Fruit fly (Drosophila melanogaster) whole organism, embryonic: ENCODE measurements around the gene DPCoAC.

ENCODE experiments used
- BEAF-32 ChIP-seq: fragments of 200-800 bp; sonication (Bioruptor generic); optimal IDR thresholded peaks from 3 replicates; lab custom pipeline; 2017; ENCODE audit warnings: missing biosample characterization, missing genetic modification characterization, mild to moderate bottlenecking, moderate library complexity, missing genetic modification reagents
- CG10274 ChIP-seq: fragments of 200-800 bp; sonication (Bioruptor generic); optimal IDR thresholded peaks from 3 replicates; lab custom pipeline; 2017; ENCODE audit warnings: missing biosample characterization, mild to moderate bottlenecking, missing genetic modification characterization
- CG11247 ChIP-seq: fragments of 200-800 bp; sonication (Bioruptor generic); IDR thresholded peaks from 2 replicates; pipeline ENCODE4 v1.3.6; 2022; ENCODE audit warnings: missing biosample characterization, missing genetic modification characterization
- CG11398 ChIP-seq: fragments of 200-800 bp; sonication (Bioruptor generic); optimal IDR thresholded peaks from 2 replicates; lab custom pipeline; 2016; ENCODE audit warnings: missing biosample characterization, missing genetic modification characterization
- CG12071 ChIP-seq: fragments of 200-800 bp; sonication (Bioruptor generic); optimal IDR thresholded peaks from 3 replicates; lab custom pipeline; 2018; ENCODE audit warnings: missing biosample characterization, mild to moderate bottlenecking, missing genetic modification characterization
- CG1233 ChIP-seq: fragments of 200-800 bp; sonication (Bioruptor generic); optimal IDR thresholded peaks from 4 replicates; lab custom pipeline; 2018; ENCODE audit warnings: missing biosample characterization, mild to moderate bottlenecking, missing genetic modification characterization
- CG14667 ChIP-seq: fragments of 200-800 bp; sonication (Bioruptor generic); IDR thresholded peaks from 2 replicates; pipeline ENCODE4 v1.3.6; 2022; ENCODE audit warnings: missing biosample characterization, missing genetic modification characterization
- CG1603 ChIP-seq: fragments of 200-800 bp; sonication (Bioruptor generic); optimal IDR thresholded peaks from 2 replicates; lab custom pipeline; 2019; ENCODE audit warnings: missing biosample characterization, mild to moderate bottlenecking, missing genetic modification characterization, moderate library complexity
- CG2116 ChIP-seq: fragments of 200-800 bp; sonication (Bioruptor generic); optimal IDR thresholded peaks from 3 replicates; lab custom pipeline; 2018; ENCODE audit warnings: missing biosample characterization, mild to moderate bottlenecking, missing genetic modification characterization
- CG2678 ChIP-seq: fragments of 200-800 bp; sonication (Bioruptor generic); optimal IDR thresholded peaks from 3 replicates; lab custom pipeline; 2019; ENCODE audit warnings: missing biosample characterization, mild to moderate bottlenecking, missing genetic modification characterization, moderate library complexity
- CG2712 ChIP-seq: fragments of 200-800 bp; optimal IDR thresholded peaks from 3 replicates; lab custom pipeline; 2019; ENCODE audit warnings: missing biosample characterization, mild to moderate bottlenecking, missing genetic modification characterization, moderate library complexity
- CG2875 ChIP-seq: fragments of 200-800 bp; sonication (Bioruptor generic); optimal IDR thresholded peaks from 2 replicates; lab custom pipeline; 2017; ENCODE audit warnings: missing biosample characterization, mild to moderate bottlenecking, missing genetic modification characterization, missing genetic modification reagents
- CG32767 ChIP-seq: fragments of 200-800 bp; sonication (Bioruptor generic); IDR thresholded peaks from 2 replicates; pipeline ENCODE4 v1.3.6; 2022; ENCODE audit warnings: missing biosample characterization, missing genetic modification characterization
- CG3281 ChIP-seq: fragments of 200-800 bp; sonication (Bioruptor generic); optimal IDR thresholded peaks from 3 replicates; lab custom pipeline; 2017; ENCODE audit warnings: missing biosample characterization, mild to moderate bottlenecking, missing genetic modification characterization
- CG33213 ChIP-seq: fragments of 200-800 bp; sonication (Bioruptor generic); optimal IDR thresholded peaks from 3 replicates; lab custom pipeline; 2016; ENCODE audit warnings: missing biosample characterization, missing genetic modification characterization
- CG6175 ChIP-seq: fragments of 200-800 bp; sonication (Bioruptor generic); IDR thresholded peaks from 3 replicates; pipeline ENCODE4 v1.3.6; 2022; ENCODE audit warnings: missing biosample characterization, missing genetic modification characterization
- CG6254 ChIP-seq: fragments of 200-800 bp; sonication (Bioruptor generic); optimal IDR thresholded peaks from 3 replicates; lab custom pipeline; 2017; ENCODE audit warnings: mild to moderate bottlenecking, missing biosample characterization, missing genetic modification reagents, missing genetic modification characterization
- CG6765 ChIP-seq: fragments of 200-800 bp; sonication (Bioruptor generic); optimal IDR thresholded peaks from 3 replicates; lab custom pipeline; 2017; ENCODE audit warnings: missing biosample characterization, mild to moderate bottlenecking, missing genetic modification characterization
- CG7556 ChIP-seq: fragments of 200-800 bp; sonication (Bioruptor generic); optimal IDR thresholded peaks from 2 replicates; lab custom pipeline; 2017; ENCODE audit warnings: missing biosample characterization, mild to moderate bottlenecking, missing genetic modification characterization
- CG7928 ChIP-seq: fragments of 200-800 bp; sonication (Bioruptor generic); optimal IDR thresholded peaks from 2 replicates; lab custom pipeline; 2017; ENCODE audit warnings: missing biosample characterization, mild to moderate bottlenecking, missing genetic modification characterization
- Chrac-16 ChIP-seq: fragments of 200-800 bp; sonication (Bioruptor generic); optimal IDR thresholded peaks from 3 replicates; lab custom pipeline; 2016; ENCODE audit warnings: missing biosample characterization, missing genetic modification characterization
- Dad ChIP-seq: fragments of 200-800 bp; sonication (Bioruptor generic); optimal IDR thresholded peaks from 3 replicates; lab custom pipeline; 2016; ENCODE audit warnings: missing biosample characterization, missing genetic modification characterization
- Dfd ChIP-seq, 2 experiments: fragments of >200 bp; optimal IDR thresholded peaks; 2 replicates each; lab custom pipeline; 2017; ENCODE audit warnings: missing biosample characterization in 2 of 2, missing genetic modification characterization in 2 of 2
- Dref ChIP-seq: fragments of 200-800 bp; sonication (Bioruptor generic); IDR thresholded peaks from 2 replicates; pipeline ENCODE4 v1.3.6; 2022; ENCODE audit warnings: missing biosample characterization, missing genetic modification characterization
- Elba2 ChIP-seq: fragments of 200-800 bp; sonication (Bioruptor generic); optimal IDR thresholded peaks from 3 replicates; lab custom pipeline; 2016; ENCODE audit warnings: missing biosample characterization, missing genetic modification characterization
- Fer1 ChIP-seq: fragments of 200-800 bp; sonication (Bioruptor generic); optimal IDR thresholded peaks from 2 replicates; lab custom pipeline; 2017; ENCODE audit warnings: missing biosample characterization, mild to moderate bottlenecking, missing genetic modification characterization
- Fer2 ChIP-seq: fragments of 200-800 bp; sonication (Bioruptor generic); optimal IDR thresholded peaks from 2 replicates; lab custom pipeline; 2018; ENCODE audit warnings: missing biosample characterization, mild to moderate bottlenecking, missing genetic modification characterization, moderate library complexity
- Nf-YB ChIP-seq: fragments of 200-800 bp; sonication (Bioruptor generic); optimal IDR thresholded peaks from 3 replicates; lab custom pipeline; 2019; ENCODE audit warnings: missing biosample characterization, mild to moderate bottlenecking, missing genetic modification characterization, moderate library complexity
- Nf-YC ChIP-seq: fragments of 200-800 bp; optimal IDR thresholded peaks from 3 replicates; lab custom pipeline; 2019; ENCODE audit warnings: missing biosample characterization, mild to moderate bottlenecking, missing genetic modification characterization, moderate library complexity
- NfI ChIP-seq: fragments of 200-800 bp; sonication (Bioruptor generic); optimal IDR thresholded peaks from 3 replicates; lab custom pipeline; 2018; ENCODE audit warnings: missing biosample characterization, mild to moderate bottlenecking, missing genetic modification characterization, moderate library complexity
- Pdp1 ChIP-seq, 2 experiments: fragments of 200-800 bp; sonication (Bioruptor generic); optimal IDR thresholded peaks; 3 replicates each; lab custom pipeline; 2016; ENCODE audit warnings: missing biosample characterization in 2 of 2, missing genetic modification characterization in 2 of 2, mild to moderate bottlenecking in 1 of 2, moderate library complexity in 1 of 2
- Poxn ChIP-seq: fragments of 200-800 bp; sonication (Bioruptor generic); IDR thresholded peaks from 2 replicates; pipeline ENCODE4 v1.3.6; 2022; ENCODE audit warnings: missing biosample characterization, missing genetic modification characterization
- Rfx ChIP-seq: fragments of 200-800 bp; sonication (Bioruptor generic); IDR thresholded peaks from 2 replicates; pipeline ENCODE4 v1.3.6; 2022; ENCODE audit warnings: missing biosample characterization, missing genetic modification characterization
- TFAM ChIP-seq: fragments of 200-800 bp; sonication (Bioruptor generic); optimal IDR thresholded peaks from 2 replicates; lab custom pipeline; 2017; ENCODE audit warnings: missing biosample characterization, missing genetic modification characterization, inconsistent platforms
- cg ChIP-seq: fragments of 200-800 bp; sonication (Bioruptor generic); optimal IDR thresholded peaks from 3 replicates; lab custom pipeline; 2019; ENCODE audit warnings: missing biosample characterization, mild to moderate bottlenecking, missing genetic modification characterization, moderate library complexity
- chif ChIP-seq, 2 experiments: fragments of 200-800 bp; sonication (Bioruptor generic); optimal IDR thresholded peaks; 3 replicates each; lab custom pipeline; 2016; ENCODE audit warnings: missing biosample characterization in 2 of 2, missing genetic modification characterization in 2 of 2
- danr ChIP-seq: fragments of 200-800 bp; sonication (Bioruptor generic); IDR thresholded peaks from 2 replicates; pipeline ENCODE4 v1.3.6; 2022; ENCODE audit warnings: missing biosample characterization, missing genetic modification characterization
- dm ChIP-seq: fragments of 200-800 bp; sonication (Bioruptor generic); optimal IDR thresholded peaks from 3 replicates; lab custom pipeline; 2016; ENCODE audit warnings: missing biosample characterization, missing genetic modification characterization
- ftz-f1 ChIP-seq: fragments of 200-800 bp; sonication (Bioruptor generic); optimal IDR thresholded peaks from 2 replicates; lab custom pipeline; 2016; ENCODE audit warnings: missing biosample characterization, missing genetic modification characterization
- gro ChIP-seq: fragments of 200-800 bp; sonication (Bioruptor generic); optimal IDR thresholded peaks from 2 replicates; lab custom pipeline; 2016; ENCODE audit warnings: missing biosample characterization, missing genetic modification characterization
- gsb ChIP-seq: fragments of 200-800 bp; sonication (Bioruptor generic); IDR thresholded peaks from 2 replicates; pipeline ENCODE4 v1.3.6; 2022; ENCODE audit warnings: missing biosample characterization, missing genetic modification characterization
- ham ChIP-seq: fragments of 200-800 bp; sonication (Bioruptor generic); IDR thresholded peaks from 2 replicates; pipeline ENCODE4 v1.3.6; 2022; ENCODE audit warnings: missing biosample characterization, missing genetic modification characterization
- kay ChIP-seq: fragments of 200-800 bp; sonication (Bioruptor generic); optimal IDR thresholded peaks from 2 replicates; lab custom pipeline; 2016; ENCODE audit warnings: missing biosample characterization, missing genetic modification characterization
- mirr ChIP-seq: fragments of 200-800 bp; sonication (Bioruptor generic); optimal IDR thresholded peaks from 3 replicates; lab custom pipeline; 2018; ENCODE audit warnings: missing biosample characterization, mild to moderate bottlenecking, missing genetic modification characterization
- org-1 ChIP-seq: fragments of 200-800 bp; sonication (Bioruptor generic); optimal IDR thresholded peaks from 2 replicates; lab custom pipeline; 2017; ENCODE audit warnings: missing biosample characterization, missing genetic modification characterization
- ro ChIP-seq: fragments of 200-800 bp; sonication (Bioruptor generic); IDR thresholded peaks from 2 replicates; pipeline ENCODE4 v1.3.6; 2022; ENCODE audit warnings: missing biosample characterization, missing genetic modification characterization
- run ChIP-seq: fragments of 200-800 bp; sonication (Bioruptor generic); optimal IDR thresholded peaks from 3 replicates; lab custom pipeline; 2018; ENCODE audit warnings: missing biosample characterization, mild to moderate bottlenecking, missing genetic modification characterization

DPCoAC gene

dm6 chr3R:20550632-20551486, 6.6 kb downstream of the DPCoAC start (continued):
- peak; percentile 74 for TF ChIP-seq NfI (GFP tag; lab: Kevin White, UChicago)
- TF ChIP-seq CG3281 (GFP tag; lab: Kevin White, UChicago) = peak; percentile 75
- TF ChIP-seq CG2712 (tag; lab: Kevin White, UChicago) = peak; percentile 40
- no peak for TF ChIP-seq CG6175 (GFP tag; lab: Robert Waterston, UW)
- TF ChIP-seq cg (GFP tag; lab: Kevin White, UChicago) = peak; percentile 94
- TF ChIP-seq CG2875 (GFP tag; lab: Kevin White, UChicago) = peak; percentile 90
- peak; percentile 77 for TF ChIP-seq CG6765 (GFP tag; lab: Kevin White, UChicago)
- peak; percentile 92 for TF ChIP-seq CG1233 (GFP tag; lab: Kevin White, UChicago)
- no peak for TF ChIP-seq Dfd (GFP tag; optimal IDR thresholded peaks at IDR 0.05; lab: Kevin White, UChicago)
- peak; percentile 65 for TF ChIP-seq Nf-YB
- TF ChIP-seq kay (GFP tag; lab: Kevin White, UChicago) = no peak
- TF ChIP-seq Chrac-16 (GFP tag; lab: Kevin White, UChicago) = no peak
- TF ChIP-seq TFAM = peak; percentile 55
- TF ChIP-seq CG7928 (GFP tag; lab: Kevin White, UChicago) = peak; percentile 49
- TF ChIP-seq Elba2 (GFP tag; lab: Kevin White, UChicago) = no peak
- no peak for TF ChIP-seq Poxn
- peak; percentile 68 for TF ChIP-seq CG2678
- peak; percentile 42 for TF ChIP-seq Rfx (GFP tag; lab: Robert Waterston, UW)
- peak; percentile 36; the same call in 1 of the 2 replicates for TF ChIP-seq gsb (GFP tag; lab: Robert Waterston, UW)
- TF ChIP-seq Fer1 (GFP tag; lab: Kevin White, UChicago) = peak; percentile 91
- TF ChIP-seq Pdp1 (GFP tag; optimal IDR thresholded peaks at IDR 0.05; lab: Kevin White, UChicago) = peak; percentile 23 to 79
- peak; percentile 46 for TF ChIP-seq CG33213
- TF ChIP-seq Nf-YC (tag; lab: Kevin White, UChicago) = no peak
- TF ChIP-seq dm (GFP tag; lab: Kevin White, UChicago) = peak; percentile 53
- TF ChIP-seq CG6254 (GFP tag; lab: Kevin White, UChicago) = peak; percentile 69
- peak; percentile 27 for TF ChIP-seq ftz-f1 (GFP tag; lab: Kevin White, UChicago)
- TF ChIP-seq BEAF-32 (GFP tag; lab: Kevin White, UChicago) = peak; percentile 95
- peak; percentile 68 for TF ChIP-seq gro (GFP tag; lab: Kevin White, UChicago)
- TF ChIP-seq ro (GFP tag; lab: Robert Waterston, UW) = no peak

DNA sequence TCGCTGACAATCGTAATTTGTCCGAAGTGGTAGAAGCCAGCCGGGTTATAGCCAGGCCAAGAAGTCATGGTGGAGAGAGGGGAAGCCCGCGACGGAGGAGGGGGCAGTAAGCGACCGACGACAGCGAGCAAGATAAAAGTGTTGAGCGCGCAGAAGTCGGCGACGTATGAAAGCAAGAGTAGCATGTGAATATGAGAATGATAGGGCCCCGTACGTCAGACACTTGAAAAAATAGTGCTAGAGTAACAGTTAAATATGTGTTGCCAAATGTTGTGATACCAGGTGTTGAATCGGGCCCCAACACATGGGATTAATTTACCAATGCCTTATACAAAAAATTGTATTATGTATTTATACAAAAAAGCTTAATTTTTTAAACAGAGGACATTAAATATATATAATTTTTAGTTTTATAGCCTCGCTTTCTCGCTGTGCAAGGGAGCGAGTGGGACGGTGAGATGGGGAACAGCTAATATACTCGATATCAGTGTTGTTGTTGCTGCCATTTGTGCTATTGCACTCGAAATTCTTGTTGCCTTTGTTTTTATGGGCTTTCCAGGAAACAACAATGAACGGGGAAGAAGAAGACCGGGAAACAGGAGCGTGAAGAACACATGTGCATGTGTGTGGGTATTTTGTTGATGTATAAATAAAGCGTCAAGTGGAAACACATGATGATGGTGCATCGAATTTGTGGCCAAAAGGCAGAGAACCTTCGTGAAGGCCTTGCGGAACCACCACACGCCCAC, 7.4 kb downstream of the DPCoAC start:
- peak; percentile 80 for TF ChIP-seq CG1233 (GFP tag; lab: Kevin White, UChicago)
- peak; percentile 58; the same call in 1 of the 2 replicates for TF ChIP-seq CG32767 (GFP tag; lab: Robert Waterston, UW)
- TF ChIP-seq CG7556 (GFP tag; lab: Kevin White, UChicago) = peak; percentile 77
- TF ChIP-seq run (tag; lab: Kevin White, UChicago) = peak; percentile 41
- peak; percentile 87 for TF ChIP-seq CG14667 (GFP tag; lab: Robert Waterston, UW)
- peak; percentile 42 for TF ChIP-seq CG1603 (tag; lab: Kevin White, UChicago)
- TF ChIP-seq CG10274 (GFP tag; lab: Kevin White, UChicago) = peak; percentile 76
- TF ChIP-seq Dad (GFP tag; lab: Kevin White, UChicago) = no peak
- peak; percentile 93 for TF ChIP-seq mirr (GFP tag; lab: Kevin White, UChicago)
- peak; percentile 76 for TF ChIP-seq CG11247 (GFP tag; lab: Robert Waterston, UW)
- TF ChIP-seq CG6765 (GFP tag; lab: Kevin White, UChicago) = peak; percentile 80
- TF ChIP-seq CG2116 = peak; percentile 40
- 0 out of 2 replicates have a peak, but pooled peaks have one; percentile 18 for TF ChIP-seq Dref (GFP tag; lab: Robert Waterston, UW)
- peak; percentile 79 for TF ChIP-seq danr (GFP tag; lab: Robert Waterston, UW)
- TF ChIP-seq Fer2 (tag; lab: Kevin White, UChicago) = peak; percentile 78
- no peak for TF ChIP-seq CG11398 (GFP tag; lab: Kevin White, UChicago)
- peak in 1 of 2 experiments; percentile 52 for TF ChIP-seq chif (GFP tag; optimal IDR thresholded peaks at IDR 0.05; lab: Kevin White, UChicago)
- TF ChIP-seq org-1 (GFP tag; lab: Kevin White, UChicago) = peak; percentile 72
- peak; percentile 66 for TF ChIP-seq CG12071 (GFP tag; lab: Kevin White, UChicago)
- TF ChIP-seq ham (GFP tag; lab: Robert Waterston, UW) = 0 out of 2 replicates have a peak, but pooled peaks have one; percentile 8
